Worm (Caenorhabditis elegans) whole organism, young adult: ENCODE results near the gene hsp-17.
"Not testable (repeated sequence)": the region's sequence is repeated elsewhere in the genome, so short reads cannot be mapped to it uniquely, and the experiment has no call there.

Source experiments
- B0261.1 ChIP-seq: sonication (generic microtip); optimal IDR thresholded peaks from 2 replicates; lab custom pipeline; 2016; ENCODE audit warnings: mild to moderate bottlenecking, missing genetic modification characterization, moderate library complexity, missing compliant biosample characterization
- F10E7.11 ChIP-seq: sonication (generic microtip); optimal IDR thresholded peaks from 2 replicates; lab custom pipeline; 2017; ENCODE audit warnings: mild to moderate bottlenecking, missing genetic modification characterization, moderate library complexity, missing compliant biosample characterization
- F22D6.2 ChIP-seq: sonication (generic microtip); optimal IDR thresholded peaks from 2 replicates; lab custom pipeline; 2016; ENCODE audit warnings: mild to moderate bottlenecking, missing genetic modification characterization, missing compliant biosample characterization
- F23B12.7 ChIP-seq: sonication (generic microtip); optimal IDR thresholded peaks from 2 replicates; lab custom pipeline; 2017; ENCODE audit warnings: missing genetic modification characterization, mild to moderate bottlenecking, missing compliant biosample characterization, antibody characterized with exemption, moderate library complexity; ENCODE audit not compliant: insufficient read depth
- F33H1.4 ChIP-seq: fragments of 200-800 bp; sonication (Bioruptor generic); IDR thresholded peaks from 2 replicates; pipeline ENCODE4 v1.3.6; 2022; ENCODE audit warnings: missing genetic modification reagents, missing genetic modification characterization, missing compliant biosample characterization
- F37B4.10 ChIP-seq: fragments of 200-800 bp; sonication (Bioruptor generic); IDR thresholded peaks from 2 replicates; pipeline ENCODE4 v1.3.6; 2022; ENCODE audit warnings: missing genetic modification characterization, missing compliant biosample characterization
- F52B5.7 ChIP-seq: sonication (generic microtip); optimal IDR thresholded peaks from 2 replicates; lab custom pipeline; 2016; ENCODE audit warnings: mild to moderate bottlenecking, missing genetic modification characterization, missing compliant biosample characterization
- K12H6.12 ChIP-seq: fragments of 200-800 bp; sonication (Bioruptor generic); optimal IDR thresholded peaks from 2 replicates; lab custom pipeline; 2018; ENCODE audit warnings: mild to moderate bottlenecking, missing genetic modification characterization, missing compliant biosample characterization
- Y53G8AR.9 ChIP-seq: fragments of 200-800 bp; sonication (Bioruptor generic); conservative IDR thresholded peaks from 2 replicates; pipeline ENCODE4 v1.3.6; 2022; ENCODE audit warnings: missing genetic modification reagents, missing genetic modification characterization, missing compliant biosample characterization
- Y56A3A.18 ChIP-seq: fragments of 200-800 bp; sonication (Bioruptor generic); IDR thresholded peaks from 2 replicates; pipeline ENCODE4 v1.3.6; 2022; ENCODE audit warnings: missing genetic modification reagents, missing genetic modification characterization, missing compliant biosample characterization
- Y95B8A.8 ChIP-seq: fragments of 200-800 bp; sonication (Bioruptor generic); IDR thresholded peaks from 2 replicates; pipeline ENCODE4 v1.3.6; 2022; ENCODE audit warnings: missing genetic modification reagents, missing genetic modification characterization, missing compliant biosample characterization
- akir-1 ChIP-seq: fragments of 200-800 bp; sonication (Bioruptor generic); optimal IDR thresholded peaks from 2 replicates; lab custom pipeline; 2018; ENCODE audit warnings: mild to moderate bottlenecking, missing genetic modification characterization, moderate library complexity, missing compliant biosample characterization
- ama-1 ChIP-seq, 3 experiments: fragments of 150-350 bp in 1 of 3; sonication (generic microtip) in 2 of 3; optimal IDR thresholded peaks; 2 replicates each; lab custom pipeline; 2014 to 2018; ENCODE audit warnings: missing biosample characterization in 2 of 3, missing genetic modification characterization in 2 of 3, missing genetic modification reagents in 2 of 3
- aptf-3 ChIP-seq: fragments of 200-800 bp; sonication (Bioruptor generic); IDR thresholded peaks from 2 replicates; pipeline ENCODE4 v1.3.6; 2022; ENCODE audit warnings: missing genetic modification characterization, missing compliant biosample characterization
- attf-5 ChIP-seq: fragments of 200-800 bp; sonication (Bioruptor generic); optimal IDR thresholded peaks from 2 replicates; lab custom pipeline; 2018; ENCODE audit warnings: mild to moderate bottlenecking, missing genetic modification characterization, missing compliant biosample characterization
- ccch-3 ChIP-seq: fragments of 200-800 bp; sonication (Bioruptor generic); optimal IDR thresholded peaks from 2 replicates; lab custom pipeline; 2018; ENCODE audit warnings: mild to moderate bottlenecking, missing genetic modification characterization, missing compliant biosample characterization
- ceh-40 ChIP-seq: fragments of 200-800 bp; sonication (Bioruptor generic); IDR thresholded peaks from 2 replicates; pipeline ENCODE4 v1.3.6; 2022; ENCODE audit warnings: missing genetic modification characterization, missing compliant biosample characterization
- ceh-58 ChIP-seq: fragments of 200-800 bp; sonication (Bioruptor generic); IDR thresholded peaks from 2 replicates; pipeline ENCODE4 v1.3.6; 2022; ENCODE audit warnings: missing genetic modification characterization, missing compliant biosample characterization
- ceh-91 ChIP-seq: fragments of 200-800 bp; sonication (Bioruptor generic); IDR thresholded peaks from 2 replicates; pipeline ENCODE4 v1.3.6; 2022; ENCODE audit warnings: missing genetic modification reagents, missing genetic modification characterization, missing compliant biosample characterization
- chd-7 ChIP-seq: sonication (generic microtip); optimal IDR thresholded peaks from 2 replicates; lab custom pipeline; 2016; ENCODE audit warnings: mild to moderate bottlenecking, missing genetic modification characterization, moderate library complexity, missing compliant biosample characterization
- dox-1 ChIP-seq: fragments of 200-800 bp; sonication (Bioruptor generic); IDR thresholded peaks from 2 replicates; pipeline ENCODE4 v1.3.6; 2022; ENCODE audit warnings: missing genetic modification reagents, missing genetic modification characterization, missing compliant biosample characterization
- egl-44 ChIP-seq: fragments of 200-800 bp; sonication (Bioruptor generic); IDR thresholded peaks from 2 replicates; pipeline ENCODE4 v1.3.6; 2022; ENCODE audit warnings: missing genetic modification reagents, missing genetic modification characterization, missing compliant biosample characterization
- him-1 ChIP-seq: sonication (generic microtip); optimal IDR thresholded peaks from 2 replicates; lab custom pipeline; 2016; ENCODE audit warnings: missing genotype, missing genetic modification reagents, missing genetic modification characterization, missing compliant biosample characterization
- hmg-1.2 ChIP-seq: fragments of 200-800 bp; sonication (Bioruptor generic); IDR thresholded peaks from 2 replicates; pipeline ENCODE4 v1.3.6; 2022; ENCODE audit warnings: missing genetic modification reagents, missing genetic modification characterization, missing compliant biosample characterization
- hsf-1 ChIP-seq: fragments of 200-800 bp; sonication (Bioruptor generic); IDR thresholded peaks from 2 replicates; pipeline ENCODE4 v1.3.6; 2022; ENCODE audit warnings: missing genetic modification reagents, missing genetic modification characterization, missing compliant biosample characterization
- lin-26 ChIP-seq: fragments of 200-800 bp; sonication (Bioruptor generic); IDR thresholded peaks from 2 replicates; pipeline ENCODE4 v1.3.6; 2022; ENCODE audit warnings: missing genetic modification reagents, missing genetic modification characterization, missing compliant biosample characterization
- lir-1 ChIP-seq: fragments of 200-800 bp; sonication (Bioruptor generic); conservative IDR thresholded peaks from 2 replicates; pipeline ENCODE4 v1.3.6; 2022; ENCODE audit warnings: missing genetic modification reagents, missing genetic modification characterization, missing compliant biosample characterization
- madf-3 ChIP-seq: fragments of 200-800 bp; sonication (Bioruptor generic); IDR thresholded peaks from 2 replicates; pipeline ENCODE4 v1.3.6; 2022; ENCODE audit warnings: missing genetic modification reagents, missing genetic modification characterization, missing compliant biosample characterization
- madf-6 ChIP-seq: fragments of 200-800 bp; sonication (Bioruptor generic); IDR thresholded peaks from 2 replicates; pipeline ENCODE4 v1.3.6; 2022; ENCODE audit warnings: missing genetic modification reagents, missing genetic modification characterization, missing compliant biosample characterization
- mcd-1 ChIP-seq: fragments of 200-800 bp; sonication (Bioruptor generic); IDR thresholded peaks from 2 replicates; pipeline ENCODE4 v1.3.6; 2022; ENCODE audit warnings: missing genetic modification reagents, missing genetic modification characterization, missing compliant biosample characterization
- nfyb-1 ChIP-seq: fragments of 200-800 bp; sonication (Bioruptor generic); IDR thresholded peaks from 2 replicates; pipeline ENCODE4 v1.3.6; 2022; ENCODE audit warnings: missing genetic modification reagents, missing genetic modification characterization, missing compliant biosample characterization
- nhr-27 ChIP-seq: fragments of 200-800 bp; sonication (Bioruptor generic); optimal IDR thresholded peaks from 2 replicates; lab custom pipeline; 2018; ENCODE audit warnings: mild to moderate bottlenecking, missing genetic modification characterization, moderate library complexity, missing compliant biosample characterization
- nhr-80 ChIP-seq: sonication (generic microtip); optimal IDR thresholded peaks from 2 replicates; lab custom pipeline; 2016; ENCODE audit warnings: missing genetic modification characterization, missing compliant biosample characterization
- pbrm-1 ChIP-seq: fragments of 200-800 bp; sonication (Bioruptor generic); IDR thresholded peaks from 2 replicates; pipeline ENCODE4 v1.3.6; 2022; ENCODE audit warnings: missing genetic modification reagents, missing genetic modification characterization, missing compliant biosample characterization
- snpc-1.1 ChIP-seq: sonication (generic microtip); optimal IDR thresholded peaks from 2 replicates; lab custom pipeline; 2017; ENCODE audit warnings: missing genetic modification characterization, mild to moderate bottlenecking, missing compliant biosample characterization, antibody characterized with exemption, moderate library complexity, missing genotype, missing genetic modification reagents; ENCODE audit not compliant: insufficient read depth
- snpc-3.4 ChIP-seq: sonication (generic microtip); optimal IDR thresholded peaks from 2 replicates; lab custom pipeline; 2017; ENCODE audit warnings: missing genetic modification characterization, mild to moderate bottlenecking, missing compliant biosample characterization, antibody characterized with exemption, moderate library complexity, missing genotype, missing genetic modification reagents
- snpc-4 ChIP-seq, 5 experiments: fragments of 150-350 bp in 1 of 5; sonication (generic microtip) in 4 of 5; optimal IDR thresholded peaks; 2 replicates each; lab custom pipeline; 2014 to 2018; ENCODE audit warnings: missing genetic modification characterization in 5 of 5, missing biosample characterization in 3 of 5, antibody characterized with exemption in 2 of 5, mild to moderate bottlenecking in 2 of 5, missing compliant biosample characterization in 2 of 5, missing genotype in 2 of 5, moderate library complexity in 2 of 5, missing genetic modification reagents in 1 of 5
- tbp1 ChIP-seq: fragments of 200-800 bp; sonication (Bioruptor generic); optimal IDR thresholded peaks from 2 replicates; lab custom pipeline; 2018; ENCODE audit warnings: mild to moderate bottlenecking, missing genetic modification characterization, missing compliant biosample characterization
- xnd-1 ChIP-seq: sonication (generic microtip); optimal IDR thresholded peaks from 2 replicates; lab custom pipeline; 2016; ENCODE audit warnings: missing genotype, missing genetic modification reagents, missing genetic modification characterization, missing compliant biosample characterization
- zfh-2 ChIP-seq: fragments of 200-800 bp; sonication (Bioruptor generic); conservative IDR thresholded peaks from 2 replicates; pipeline ENCODE4 v1.3.6; 2022; ENCODE audit warnings: missing genetic modification reagents, missing genetic modification characterization, missing compliant biosample characterization

hsp-17 gene

DNA sequence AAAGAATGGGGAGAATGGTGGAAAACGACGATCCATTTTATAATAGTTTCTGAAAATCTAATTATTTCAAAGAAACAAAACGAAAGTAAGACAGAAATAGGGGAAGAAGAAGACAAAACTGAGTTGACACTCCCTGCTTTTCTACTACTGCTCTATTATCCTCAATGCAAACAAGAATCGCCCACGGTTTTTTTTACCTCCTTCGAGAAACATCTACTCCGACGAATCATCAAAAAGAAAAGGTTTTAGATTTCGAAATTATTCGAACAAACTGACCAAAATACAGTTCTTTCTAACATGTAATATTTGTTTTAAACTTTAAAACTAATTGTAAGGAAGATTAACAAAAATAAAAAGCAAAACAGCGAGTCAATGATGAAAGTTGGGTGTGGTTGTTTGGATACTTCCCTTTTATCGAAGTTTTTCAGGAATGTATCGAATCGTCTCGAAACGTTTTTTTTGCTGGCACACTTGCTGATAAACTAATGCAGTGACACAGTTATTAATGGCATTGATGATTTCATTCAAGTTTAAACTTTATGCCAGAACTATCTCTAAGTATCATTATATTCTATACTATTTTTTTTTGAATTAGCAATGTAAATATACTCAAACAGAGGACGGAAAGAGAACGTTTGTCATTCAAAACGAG lies at the start of gene hsp-17:
Gene hsp-17, minus strand, starts transcription at position 51 of the 652 bp plus-strand sequence.
- TF ChIP-seq dox-1 (GFP tag; lab: Robert Waterston, UW): no peak
- TF ChIP-seq nhr-80 (tag; lab: Kevin White, UChicago): peak; percentile 25
- TF ChIP-seq lir-1 (GFP tag; lab: Robert Waterston, UW): no peak
- no peak for TF ChIP-seq Y56A3A.18 (GFP tag; lab: Robert Waterston, UW)

DNA sequence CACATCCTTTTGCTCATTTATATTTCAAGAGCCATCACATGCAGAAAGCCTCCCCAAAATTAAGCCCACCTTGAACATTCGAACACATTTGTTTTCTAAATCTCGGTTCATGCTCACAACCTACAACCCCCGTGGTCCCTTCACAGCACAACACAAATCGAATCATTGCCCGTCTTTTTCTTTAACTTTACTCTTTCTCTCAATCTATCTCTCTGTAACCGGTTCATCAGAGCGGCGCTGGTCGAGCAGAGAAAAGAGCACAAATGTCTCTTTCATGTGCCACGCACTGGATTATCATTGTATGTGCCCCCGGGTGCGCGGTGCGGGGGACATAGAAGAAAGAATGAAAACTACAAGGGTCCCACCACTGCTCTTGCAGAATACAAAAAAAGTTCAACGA lies 49.6 kb upstream of the hsp-17 start:
- TF ChIP-seq nhr-27 (tag; lab: Kevin White, UChicago): no peak
- TF ChIP-seq chd-7 (tag; lab: Kevin White, UChicago): no peak
- TF ChIP-seq madf-3 (GFP tag; lab: Robert Waterston, UW): no peak
- no peak for TF ChIP-seq F33H1.4 (GFP tag; lab: Robert Waterston, UW)
- TF ChIP-seq ama-1 (optimal IDR thresholded peaks at IDR 0.05; lab: Kevin White, UChicago): no peak
- no peak for TF ChIP-seq ama-1 (GFP tag; optimal IDR thresholded peaks at IDR 0.05; lab: Kevin White, UChicago)
- no peak for TF ChIP-seq aptf-3 (GFP tag; lab: Robert Waterston, UW)
- TF ChIP-seq Y53G8AR.9 (GFP tag; lab: Robert Waterston, UW): no peak
- TF ChIP-seq xnd-1 (tag; lab: Kevin White, UChicago): no peak
- TF ChIP-seq him-1 (tag; lab: Kevin White, UChicago): no peak
- TF ChIP-seq snpc-3.4 (tag; lab: Kevin White, UChicago): no peak
- TF ChIP-seq mcd-1 (GFP tag; lab: Robert Waterston, UW): no peak
- no peak for TF ChIP-seq F52B5.7 (tag; lab: Kevin White, UChicago)
- no peak for TF ChIP-seq ceh-58 (GFP tag; lab: Robert Waterston, UW)
- no peak for TF ChIP-seq F10E7.11 (tag; lab: Kevin White, UChicago)
- TF ChIP-seq ccch-3 (GFP tag; lab: Kevin White, UChicago): no peak
- TF ChIP-seq snpc-1.1 (tag; lab: Kevin White, UChicago): no peak
- 0 out of 2 replicates have a peak, but pooled peaks have one; percentile 49 for TF ChIP-seq lin-26 (GFP tag; lab: Robert Waterston, UW)
- TF ChIP-seq K12H6.12 (tag; lab: Kevin White, UChicago): peak; percentile 26
- TF ChIP-seq zfh-2: 0 out of 2 replicates have a peak, but pooled peaks have one; percentile 15

ce11 chrV:8434400-8434827 lies 48.7 kb upstream of the hsp-17 start:
- TF ChIP-seq ceh-40 (GFP tag; lab: Robert Waterston, UW) (no peak), attf-5 (GFP tag; lab: Kevin White, UChicago) (no peak), F22D6.2 (tag; lab: Kevin White, UChicago) (no peak), F23B12.7 (tag; lab: Kevin White, UChicago) (no peak), akir-1 (GFP tag; lab: Kevin White, UChicago) (no peak), nhr-80 (tag; lab: Kevin White, UChicago) (peak; percentile 60), ceh-91 (no peak), F37B4.10 (GFP tag; lab: Robert Waterston, UW) (no peak)

ce11 chrV:8431295-8431694 lies 45.6 kb upstream of the hsp-17 start:
- TF ChIP-seq tbp1 (GFP tag; lab: Kevin White, UChicago) (peak; percentile 83), nfyb-1 (GFP tag; lab: Robert Waterston, UW) (peak; percentile 63; the same call in 1 of the 2 replicates), pbrm-1 (GFP tag; lab: Robert Waterston, UW) (0 out of 2 replicates have a peak, but pooled peaks have one; percentile 26), egl-44 (GFP tag; lab: Robert Waterston, UW) (peak; percentile 35; the same call in 1 of the 2 replicates), madf-6 (GFP tag; lab: Robert Waterston, UW) (peak; percentile 62), hsf-1 (peak; percentile 47; the same call in 1 of the 2 replicates), B0261.1 (tag; lab: Kevin White, UChicago) (peak; percentile 52), Y56A3A.18 (GFP tag; lab: Robert Waterston, UW) (0 out of 2 replicates have a peak, but pooled peaks have one; percentile 19), snpc-4 (tag; optimal IDR thresholded peaks at IDR 0.05; lab: Kevin White, UChicago) (peak in 1 of 4 experiments; percentile 21), hmg-1.2 (GFP tag; lab: Robert Waterston, UW) (peak; percentile 48), Y95B8A.8 (GFP tag; lab: Robert Waterston, UW) (0 out of 2 replicates have a peak, but pooled peaks have one; percentile 12), lin-26 (GFP tag; lab: Robert Waterston, UW) (peak; percentile 71), dox-1 (GFP tag; lab: Robert Waterston, UW) (peak; percentile 60)
- TF ChIP-seq snpc-4 (GFP tag; optimal IDR thresholded peaks at IDR 0.05; lab: Kevin White, UChicago): not testable (repeated sequence)
